Fruit fly (Drosophila melanogaster): ENCODE measurements around the gene ast.

Gene ast

DNA sequence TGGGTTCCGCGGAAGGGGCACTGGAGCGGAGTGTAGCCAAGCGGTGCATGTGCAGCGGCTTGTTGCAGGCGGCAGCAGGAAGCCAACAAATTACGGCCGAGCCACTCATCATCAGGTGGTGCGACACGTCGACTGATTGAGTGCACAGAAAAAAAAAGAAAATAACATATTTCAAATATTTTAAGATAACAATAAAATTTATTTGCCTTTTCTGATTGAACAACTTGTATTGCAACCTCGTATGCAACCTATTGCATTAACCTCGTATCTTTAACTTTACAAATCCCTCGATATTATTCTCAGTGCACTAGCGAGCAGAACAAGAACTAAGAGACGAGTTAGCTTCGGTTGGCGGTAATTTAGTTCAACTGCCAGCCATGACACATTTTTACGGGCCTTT lies 7.4 kb upstream of the ast start (continued):
- peak; percentile 72 for TF ChIP-seq Met (GFP tag; optimal IDR thresholded peaks at IDR 0.05)
- TF ChIP-seq CG6163 (GFP tag; IDR thresholded peaks at IDR 0.05), result peak; percentile 84
- no peak for TF ChIP-seq Hr38 (GFP tag; optimal IDR thresholded peaks at IDR 0.05)
- no peak for TF ChIP-seq Sox15 (GFP tag; optimal IDR thresholded peaks at IDR 0.05)
- TF ChIP-seq acj6 (GFP tag; optimal IDR thresholded peaks at IDR 0.05), result peak; percentile 49
- peak; percentile 15 for TF ChIP-seq vri (GFP tag; optimal IDR thresholded peaks at IDR 0.05)
- TF ChIP-seq OdsH (GFP tag; optimal IDR thresholded peaks at IDR 0.05), result peak; percentile 66
- peak; percentile 64 for TF ChIP-seq CG3919 (GFP tag; optimal IDR thresholded peaks at IDR 0.05)
- TF ChIP-seq CG10669 (GFP tag; optimal IDR thresholded peaks at IDR 0.05), result peak; percentile 59
- peak; percentile 70 for TF ChIP-seq CG32006 (GFP tag; optimal IDR thresholded peaks at IDR 0.05)
- TF ChIP-seq CG16779 (tag; optimal IDR thresholded peaks at IDR 0.05), result no peak
- TF ChIP-seq fd59A (GFP tag; optimal IDR thresholded peaks at IDR 0.05), result peak; percentile 46
- TF ChIP-seq Eip93F (GFP tag; optimal IDR thresholded peaks at IDR 0.05), result no peak
- TF ChIP-seq CG4318 (GFP tag; optimal IDR thresholded peaks at IDR 0.05), result peak; percentile 51

DNA sequence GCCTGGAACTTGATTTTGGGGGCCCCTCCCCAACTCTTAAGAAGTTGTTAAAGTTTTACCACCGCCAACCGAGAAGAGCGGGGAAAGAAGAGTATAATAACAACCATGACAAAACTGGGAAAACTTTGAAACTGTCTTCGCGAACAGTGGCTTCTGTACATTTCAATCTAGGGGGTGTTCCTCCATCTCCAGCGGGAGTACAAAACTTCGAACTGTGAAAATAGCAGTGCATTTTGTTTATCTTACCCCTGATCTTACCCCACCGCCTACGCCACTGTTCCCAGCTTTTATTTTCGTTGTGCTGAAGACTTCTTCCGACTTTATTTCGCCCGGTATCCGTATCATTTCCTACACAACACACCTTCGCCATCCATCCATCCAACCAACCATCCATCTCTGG lies 6.8 kb upstream of the ast start:
- TF ChIP-seq CG9139 (GFP tag; optimal IDR thresholded peaks at IDR 0.05) (no peak), Sox14 (GFP tag; optimal IDR thresholded peaks at IDR 0.05) (peak; percentile 24), Eip78C (GFP tag) (peak; percentile 73), CG15336 (GFP tag; IDR thresholded peaks at IDR 0.05) (no peak), CG3919 (GFP tag; optimal IDR thresholded peaks at IDR 0.05) (peak; percentile 51), Met (GFP tag; optimal IDR thresholded peaks at IDR 0.05) (peak; percentile 40), CG6854 (GFP tag; optimal IDR thresholded peaks at IDR 0.05) (no peak), Lpt (GFP tag; optimal IDR thresholded peaks at IDR 0.05) (no peak), Ets96B (tag; optimal IDR thresholded peaks at IDR 0.05) (peak; percentile 39), CG31627 (GFP tag; optimal IDR thresholded peaks at IDR 0.05) (peak; percentile 46), dsx (GFP tag; optimal IDR thresholded peaks at IDR 0.05; ENCODE audit: poor library complexity, severe bottlenecking) (no peak), CG11294 (GFP tag; IDR thresholded peaks at IDR 0.05) (no peak), salr (GFP tag; optimal IDR thresholded peaks at IDR 0.05) (no peak), eg (GFP tag; IDR thresholded peaks at IDR 0.05) (no peak), CG6808 (GFP tag; optimal IDR thresholded peaks at IDR 0.05) (peak; percentile 2), net (GFP tag; optimal IDR thresholded peaks at IDR 0.05) (no peak), Hr39 (GFP tag; optimal IDR thresholded peaks at IDR 0.05) (peak; percentile 48), CG16779 (tag; optimal IDR thresholded peaks at IDR 0.05) (no peak), CG11762 (GFP tag; optimal IDR thresholded peaks at IDR 0.05; ENCODE audit: insufficient read depth) (peak; percentile 7), esn (GFP tag; optimal IDR thresholded peaks at IDR 0.05) (peak; percentile 20), achi (GFP tag; optimal IDR thresholded peaks at IDR 0.05) (peak; percentile 38), vri (GFP tag; optimal IDR thresholded peaks at IDR 0.05) (peak; percentile 11), CG8632 (GFP tag; optimal IDR thresholded peaks at IDR 0.05) (no peak), svp (GFP tag) (peak; percentile 71), CG34406 (GFP tag; optimal IDR thresholded peaks at IDR 0.05) (no peak), CG6276 (GFP tag; optimal IDR thresholded peaks at IDR 0.05) (peak; percentile 7), Eip75B (GFP tag; optimal IDR thresholded peaks at IDR 0.05) (peak; percentile 15), topi (GFP tag; optimal IDR thresholded peaks at IDR 0.05) (no peak), CG3032 (tag; optimal IDR thresholded peaks at IDR 0.05) (no peak), OdsH (GFP tag; optimal IDR thresholded peaks at IDR 0.05) (peak; percentile 25), Eip93F (GFP tag; optimal IDR thresholded peaks at IDR 0.05) (no peak), Gug (GFP tag; IDR thresholded peaks at IDR 0.05) (no peak), lz (GFP tag; optimal IDR thresholded peaks at IDR 0.05) (no peak), CG1621 (tag; optimal IDR thresholded peaks at IDR 0.05) (no peak), Sox15 (GFP tag; optimal IDR thresholded peaks at IDR 0.05) (peak; percentile 25), Blimp-1 (GFP tag; optimal IDR thresholded peaks at IDR 0.05) (peak; percentile 21), Hr38 (GFP tag; optimal IDR thresholded peaks at IDR 0.05) (no peak), CG6163 (GFP tag; IDR thresholded peaks at IDR 0.05) (no peak), CG32006 (GFP tag; optimal IDR thresholded peaks at IDR 0.05) (peak; percentile 14), fd85E (GFP tag; optimal IDR thresholded peaks at IDR 0.05) (no peak), CG10631 (GFP tag; optimal IDR thresholded peaks at IDR 0.05) (peak; percentile 35), Hr4 (GFP tag; optimal IDR thresholded peaks at IDR 0.05) (no peak), Smox (GFP tag; optimal IDR thresholded peaks at IDR 0.05) (peak; percentile 26), Sox102F (GFP tag; optimal IDR thresholded peaks at IDR 0.05) (peak; percentile 10), pdm3 (GFP tag; optimal IDR thresholded peaks at IDR 0.05) (no peak), acj6 (GFP tag; optimal IDR thresholded peaks at IDR 0.05) (peak; percentile 36)
